Fruit fly (Drosophila melanogaster): Measurements from ENCODE around the gene CG2310.
A peak's percentile ranks its signal among the peaks of the same experiment; 100 is the strongest.

Gene CG2310

DNA sequence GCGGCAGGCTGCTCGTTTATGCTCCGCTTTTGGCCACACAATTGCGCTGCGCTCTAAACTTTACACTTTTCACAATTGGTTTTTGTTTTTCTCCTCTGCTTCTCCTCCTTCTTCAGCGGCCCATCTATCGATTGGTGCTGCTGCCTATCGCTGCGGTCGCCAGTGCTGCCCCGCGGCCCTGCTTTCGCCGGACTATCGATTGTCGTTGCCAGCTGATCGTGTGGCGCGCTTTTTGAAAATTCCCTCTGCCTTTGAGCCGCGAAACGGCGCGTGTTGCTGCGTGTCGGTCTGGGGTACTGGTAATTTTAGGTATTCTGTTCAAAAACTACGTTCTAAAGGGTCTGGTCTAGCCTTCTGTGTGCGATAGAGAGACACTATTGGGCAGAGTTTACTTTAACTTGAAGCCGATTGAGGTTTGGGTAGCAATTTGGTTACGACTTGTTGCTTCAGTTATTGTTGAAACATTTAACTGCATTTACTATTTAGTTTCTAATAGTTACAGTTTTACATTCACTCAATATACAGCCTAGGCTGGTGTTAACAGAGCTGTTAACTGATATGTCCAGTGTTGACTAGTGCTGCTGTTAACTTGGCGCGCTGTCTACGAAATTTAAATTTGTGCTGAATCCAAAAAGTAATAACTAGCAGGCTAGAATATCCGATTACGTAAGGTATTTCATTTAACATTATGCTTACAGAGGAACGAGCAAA is 10.2 kb upstream of the CG2310 start, which contains the start of gene Trc8 (continued):
- peak; percentile 100 for TF ChIP-seq CG14710 (tag; optimal IDR thresholded peaks at IDR 0.05)
- TF ChIP-seq Sin3A (optimal IDR thresholded peaks at IDR 0.05), result peak; percentile 71
- peak; percentile 82 for TF ChIP-seq Scr (GFP tag; IDR thresholded peaks at IDR 0.05; ENCODE audit: partially characterized antibody)
- peak; percentile 79 for TF ChIP-seq mld (GFP tag; IDR thresholded peaks at IDR 0.05; ENCODE audit: partially characterized antibody)
- TF ChIP-seq CG15514 (GFP tag; optimal IDR thresholded peaks at IDR 0.05), result peak; percentile 65
- TF ChIP-seq Dad (GFP tag; optimal IDR thresholded peaks at IDR 0.05), result no peak
- no peak for TF ChIP-seq zfh2 (GFP tag; optimal IDR thresholded peaks at IDR 0.05)
- no peak for TF ChIP-seq nom (GFP tag; optimal IDR thresholded peaks at IDR 0.05)
- peak; percentile 97 for TF ChIP-seq psq (GFP tag; optimal IDR thresholded peaks at IDR 0.05)
- TF ChIP-seq her (GFP tag; optimal IDR thresholded peaks at IDR 0.05), result peak; percentile 42
- TF ChIP-seq pita (GFP tag; optimal IDR thresholded peaks at IDR 0.05), result no peak
- peak; percentile 49 for TF ChIP-seq Myb (GFP tag; optimal IDR thresholded peaks at IDR 0.05)
- TF ChIP-seq CG8290 (GFP tag; optimal IDR thresholded peaks at IDR 0.05), result no peak
- TF ChIP-seq CG8290 (tag; optimal IDR thresholded peaks at IDR 0.05), result no peak
- 0 out of 2 replicates have a peak, but pooled peaks have one; percentile 30 for TF ChIP-seq CG11696 (GFP tag; IDR thresholded peaks at IDR 0.05)
- TF ChIP-seq knrl (GFP tag; IDR thresholded peaks at IDR 0.05; ENCODE audit: partially characterized antibody), result peak; percentile 82
- peak; percentile 59 for TF ChIP-seq CG17829 (tag; optimal IDR thresholded peaks at IDR 0.05)
- TF ChIP-seq CG3726 (GFP tag; IDR thresholded peaks at IDR 0.05), result no peak
- peak; percentile 85 for TF ChIP-seq sna (GFP tag; IDR thresholded peaks at IDR 0.05; ENCODE audit: partially characterized antibody)
- peak; percentile 44 for TF ChIP-seq CG3847 (GFP tag; IDR thresholded peaks at IDR 0.05)
- no peak for TF ChIP-seq Doc2 (GFP tag; IDR thresholded peaks at IDR 0.05)
- peak; percentile 92 for TF ChIP-seq Bgb (GFP tag; IDR thresholded peaks at IDR 0.05; ENCODE audit: partially characterized antibody)
- peak; percentile 34 for TF ChIP-seq HmgZ (tag; optimal IDR thresholded peaks at IDR 0.05)
- TF ChIP-seq bsh (GFP tag; optimal IDR thresholded peaks at IDR 0.05), result no peak
- no peak for TF ChIP-seq Mad (GFP tag; optimal IDR thresholded peaks at IDR 0.05)
- TF ChIP-seq CoRest (tag; optimal IDR thresholded peaks at IDR 0.05), result peak; percentile 20
- peak; percentile 49 for TF ChIP-seq trem (tag; optimal IDR thresholded peaks at IDR 0.05)
- TF ChIP-seq sc (optimal IDR thresholded peaks at IDR 0.05), result no peak
- no peak for TF ChIP-seq sc (GFP tag; optimal IDR thresholded peaks at IDR 0.05)
- TF ChIP-seq phol (tag; optimal IDR thresholded peaks at IDR 0.05), result no peak
- TF ChIP-seq stwl (tag; optimal IDR thresholded peaks at IDR 0.05), result peak; percentile 96
- peak; percentile 76 for TF ChIP-seq sens (GFP tag)
- peak; percentile 87 for TF ChIP-seq Adf1 (GFP tag; IDR thresholded peaks at IDR 0.05)
- no peak for TF ChIP-seq luna (GFP tag; optimal IDR thresholded peaks at IDR 0.05)
- TF ChIP-seq ftz-f1 (GFP tag; optimal IDR thresholded peaks at IDR 0.05), result peak; percentile 33
- TF ChIP-seq lbe (GFP tag; optimal IDR thresholded peaks at IDR 0.05), result no peak
- TF ChIP-seq Neu2 (GFP tag; optimal IDR thresholded peaks at IDR 0.05; ENCODE audit: borderline replicate concordance), result no peak
- peak; percentile 3 for TF ChIP-seq jumu (GFP tag; optimal IDR thresholded peaks at IDR 0.05)
- peak; percentile 92 for TF ChIP-seq bbx (GFP tag; IDR thresholded peaks at IDR 0.05; ENCODE audit: partially characterized antibody)
- TF ChIP-seq E2f2 (GFP tag; IDR thresholded peaks at IDR 0.05), result peak; percentile 98
- TF ChIP-seq CG12659 (GFP tag; optimal IDR thresholded peaks at IDR 0.05), result peak; percentile 38
- TF ChIP-seq CG6854 (GFP tag; optimal IDR thresholded peaks at IDR 0.05), result peak; percentile 51
- TF ChIP-seq CG9609 (GFP tag; optimal IDR thresholded peaks at IDR 0.05), result no peak
- peak; percentile 91; the same call in 3 of the 4 replicates for TF ChIP-seq chinmo (GFP tag; IDR thresholded peaks at IDR 0.05; ENCODE audit: partially characterized antibody)
- peak; percentile 93 for TF ChIP-seq Opbp (GFP tag; IDR thresholded peaks at IDR 0.05; ENCODE audit: partially characterized antibody)
- peak; percentile 65 for TF ChIP-seq Doc3 (GFP tag; IDR thresholded peaks at IDR 0.05; ENCODE audit: partially characterized antibody)
- TF ChIP-seq CG4617 (GFP tag; optimal IDR thresholded peaks at IDR 0.05; ENCODE audit: borderline replicate concordance), result peak; percentile 80
- no peak for TF ChIP-seq prd (optimal IDR thresholded peaks at IDR 0.05)
- peak; percentile 34; the same call in 1 of the 3 replicates for TF ChIP-seq prd (GFP tag; IDR thresholded peaks at IDR 0.05)
